Worm (Caenorhabditis elegans) whole organism, young adult: ENCODE data around the gene K03H9.3.

Source experiments
- B0336.3 ChIP-seq: fragments of 200-800 bp; sonication (Bioruptor generic); IDR thresholded peaks from 2 replicates; pipeline ENCODE4 v1.3.6; 2022; ENCODE audit warnings: missing genetic modification characterization, missing compliant biosample characterization
- D2030.7 ChIP-seq: fragments of 200-800 bp; sonication (Bioruptor generic); IDR thresholded peaks from 2 replicates; pipeline ENCODE4 v1.3.6; 2022; ENCODE audit warnings: missing genetic modification reagents, missing genetic modification characterization, missing compliant biosample characterization
- F57C9.4 ChIP-seq: sonication (generic microtip); optimal IDR thresholded peaks from 2 replicates; lab custom pipeline; 2017; ENCODE audit warnings: mild to moderate bottlenecking, missing genetic modification characterization, missing compliant biosample characterization
- T07F8.4 ChIP-seq: sonication (generic microtip); optimal IDR thresholded peaks from 2 replicates; lab custom pipeline; 2016; ENCODE audit warnings: mild to moderate bottlenecking, missing genetic modification characterization, moderate library complexity, missing compliant biosample characterization
- dpl-1 ChIP-seq: fragments of 150-350 bp; optimal IDR thresholded peaks from 2 replicates; lab custom pipeline; 2014; ENCODE audit warnings: missing biosample characterization, missing genetic modification reagents, missing genetic modification characterization
- lsl-1 ChIP-seq: fragments of 200-800 bp; sonication (Bioruptor generic); optimal IDR thresholded peaks from 2 replicates; lab custom pipeline; 2018; ENCODE audit warnings: mild to moderate bottlenecking, missing genetic modification characterization, moderate library complexity, missing compliant biosample characterization
- nfya-1 ChIP-seq: sonication (generic microtip); optimal IDR thresholded peaks from 2 replicates; lab custom pipeline; 2017; ENCODE audit warnings: antibody characterized with exemption, missing compliant biosample characterization, missing genetic modification characterization, borderline replicate concordance; ENCODE audit not compliant: insufficient read depth
- nhr-179 ChIP-seq: sonication (generic microtip); optimal IDR thresholded peaks from 2 replicates; lab custom pipeline; 2016; ENCODE audit warnings: mild to moderate bottlenecking, missing genetic modification characterization, missing compliant biosample characterization
- pbrm-1 ChIP-seq: fragments of 200-800 bp; sonication (Bioruptor generic); IDR thresholded peaks from 2 replicates; pipeline ENCODE4 v1.3.6; 2022; ENCODE audit warnings: missing genetic modification reagents, missing genetic modification characterization, missing compliant biosample characterization
- snpc-3.4 ChIP-seq: sonication (generic microtip); optimal IDR thresholded peaks from 2 replicates; lab custom pipeline; 2017; ENCODE audit warnings: missing genetic modification characterization, mild to moderate bottlenecking, missing compliant biosample characterization, antibody characterized with exemption, moderate library complexity, missing genotype, missing genetic modification reagents
- snpc-4 ChIP-seq, 5 experiments: fragments of 150-350 bp in 1 of 5; sonication (generic microtip) in 4 of 5; optimal IDR thresholded peaks; 2 replicates each; lab custom pipeline; 2014 to 2018; ENCODE audit warnings: missing genetic modification characterization in 5 of 5, missing biosample characterization in 3 of 5, antibody characterized with exemption in 2 of 5, mild to moderate bottlenecking in 2 of 5, missing compliant biosample characterization in 2 of 5, missing genotype in 2 of 5, moderate library complexity in 2 of 5, missing genetic modification reagents in 1 of 5
- tlf-1 ChIP-seq: fragments of 200-800 bp; sonication (Bioruptor generic); optimal IDR thresholded peaks from 2 replicates; lab custom pipeline; 2018; ENCODE audit warnings: mild to moderate bottlenecking, missing genetic modification characterization, missing compliant biosample characterization
- ztf-25 ChIP-seq: fragments of 200-800 bp; sonication (Bioruptor generic); IDR thresholded peaks from 2 replicates; pipeline ENCODE4 v1.3.6; 2022; ENCODE audit warnings: missing genetic modification reagents, missing genetic modification characterization, missing compliant biosample characterization

ce11 chrII:6453341-6453806 is 30.5 kb downstream of the K03H9.3 start, which contains the start of gene atg-16.2:
- TF ChIP-seq snpc-3.4 (tag; lab: Kevin White, UChicago) (no peak), pbrm-1 (no peak), ztf-25 (GFP tag; lab: Robert Waterston, UW) (no peak), B0336.3 (no peak), T07F8.4 (tag; lab: Kevin White, UChicago) (no peak), F57C9.4 (no peak), snpc-4 (GFP tag; optimal IDR thresholded peaks at IDR 0.05; lab: Kevin White, UChicago) (no peak), snpc-4 (tag; optimal IDR thresholded peaks at IDR 0.05; lab: Kevin White, UChicago) (no peak), D2030.7 (GFP tag; lab: Robert Waterston, UW) (no peak), nfya-1 (tag; lab: Kevin White, UChicago) (no peak), lsl-1 (GFP tag; lab: Kevin White, UChicago) (no peak), dpl-1 (GFP tag; lab: Kevin White, UChicago) (peak; percentile 31), nhr-179 (tag; lab: Kevin White, UChicago) (no peak), tlf-1 (GFP tag; lab: Kevin White, UChicago) (no peak)
